Worm (Caenorhabditis elegans) whole organism, L4 larva: ENCODE data around the gene pdi-6.

ENCODE experiments used
- T26A8.4 ChIP-seq: fragments of 200-800 bp; sonication (Bioruptor generic); IDR thresholded peaks from 2 replicates; pipeline ENCODE4 v1.3.6; 2022; ENCODE audit warnings: missing genetic modification characterization, missing compliant biosample characterization
- Y105C5A.15 ChIP-seq: fragments of 200-800 bp; sonication (Bioruptor generic); IDR thresholded peaks from 2 replicates; pipeline ENCODE4 v1.3.6; 2022; ENCODE audit warnings: missing genetic modification characterization, missing compliant biosample characterization
- Y5F2A.4 ChIP-seq: fragments of 200-800 bp; sonication (Bioruptor generic); optimal IDR thresholded peaks from 2 replicates; lab custom pipeline; 2018; ENCODE audit warnings: mild to moderate bottlenecking, missing genetic modification characterization, missing compliant biosample characterization
- aha-1 ChIP-seq: fragments of 150-350 bp; peaks from one replicate; lab custom pipeline; 2014; ENCODE audit warnings: missing biosample characterization, missing genetic modification characterization
- ceh-62 ChIP-seq: sonication (generic microtip); optimal IDR thresholded peaks from 2 replicates; lab custom pipeline; 2017; ENCODE audit warnings: missing biosample characterization, missing genetic modification characterization
- ctbp-1 ChIP-seq: fragments of 200-800 bp; sonication (Bioruptor generic); IDR thresholded peaks from 2 replicates; pipeline ENCODE4 v1.3.6; 2022; ENCODE audit warnings: missing genetic modification reagents, missing genetic modification characterization, missing compliant biosample characterization
- daf-16 ChIP-seq, 3 experiments: sonication (generic microtip); optimal IDR thresholded peaks; 2 replicates each; lab custom pipeline; 2016 to 2017; ENCODE audit warnings: missing genetic modification characterization in 3 of 3, missing genetic modification reagents in 3 of 3, mild to moderate bottlenecking in 2 of 3, missing compliant biosample characterization in 2 of 3, missing biosample characterization in 1 of 3, moderate library complexity in 1 of 3
- dpl-1 ChIP-seq: fragments of 150-350 bp; optimal IDR thresholded peaks from 2 replicates; lab custom pipeline; 2014; ENCODE audit warnings: missing biosample characterization, missing genetic modification reagents, missing genetic modification characterization
- hlh-11 ChIP-seq: fragments of 200-800 bp; sonication (Bioruptor generic); optimal IDR thresholded peaks from 2 replicates; lab custom pipeline; 2018; ENCODE audit warnings: mild to moderate bottlenecking, missing genetic modification characterization, missing compliant biosample characterization
- lin-13 ChIP-seq: fragments of 150-350 bp; optimal IDR thresholded peaks from 2 replicates; lab custom pipeline; 2014; ENCODE audit warnings: missing biosample characterization, missing genetic modification reagents, missing genetic modification characterization
- lin-38 ChIP-seq: fragments of 200-800 bp; sonication (Bioruptor generic); IDR thresholded peaks from 2 replicates; pipeline ENCODE4 v1.3.6; 2022; ENCODE audit warnings: missing genetic modification reagents, missing genetic modification characterization, missing compliant biosample characterization
- mep-1 ChIP-seq: fragments of 150-350 bp; sonication (generic microtip); optimal IDR thresholded peaks from 3 replicates; lab custom pipeline; 2014; ENCODE audit warnings: missing biosample characterization, missing genetic modification characterization
- mxl-3 ChIP-seq: fragments of 200-800 bp; sonication (Bioruptor generic); optimal IDR thresholded peaks from 2 replicates; lab custom pipeline; 2018; ENCODE audit warnings: mild to moderate bottlenecking, missing genetic modification characterization, missing compliant biosample characterization
- nhr-237 ChIP-seq: sonication (generic microtip); optimal IDR thresholded peaks from 2 replicates; lab custom pipeline; 2017; ENCODE audit warnings: missing biosample characterization, missing genetic modification characterization
- nhr-25 ChIP-seq: sonication (generic microtip); optimal IDR thresholded peaks from 2 replicates; lab custom pipeline; 2017; ENCODE audit warnings: missing genetic modification characterization, mild to moderate bottlenecking, missing compliant biosample characterization, antibody characterized with exemption, moderate library complexity, borderline replicate concordance; ENCODE audit not compliant: insufficient read depth
- nhr-41 ChIP-seq: fragments of 200-800 bp; sonication (Bioruptor generic); IDR thresholded peaks from 2 replicates; pipeline ENCODE4 v1.3.6; 2022; ENCODE audit warnings: missing genetic modification reagents, missing genetic modification characterization, missing compliant biosample characterization
- nhr-42 ChIP-seq: fragments of 200-800 bp; sonication (Bioruptor generic); IDR thresholded peaks from 2 replicates; pipeline ENCODE4 v1.3.6; 2022; ENCODE audit warnings: missing genetic modification characterization, missing compliant biosample characterization
- pha-4 ChIP-seq, 2 experiments: fragments of 150-350 bp in 1 of 2; fragments of 200-800 bp in 1 of 2; sonication (Bioruptor generic) in 1 of 2; IDR thresholded peaks in 1 of 2; optimal IDR thresholded peaks in 1 of 2; 2 replicates each; pipeline versions ENCODE4 v1.3.6 to Lab custom; 2014 to 2022; ENCODE audit warnings: missing genetic modification characterization in 2 of 2, missing genetic modification reagents in 2 of 2, missing biosample characterization in 1 of 2, missing compliant biosample characterization in 1 of 2
- php-3 ChIP-seq: fragments of 200-800 bp; sonication (Bioruptor generic); IDR thresholded peaks from 2 replicates; pipeline ENCODE4 v1.3.6; 2022; ENCODE audit warnings: missing genetic modification reagents, missing genetic modification characterization, missing compliant biosample characterization
- spr-1 ChIP-seq: sonication (generic microtip); optimal IDR thresholded peaks from 2 replicates; lab custom pipeline; 2016; ENCODE audit warnings: mild to moderate bottlenecking, missing genetic modification characterization, missing compliant biosample characterization
- spr-3 ChIP-seq: fragments of 200-800 bp; sonication (Bioruptor generic); optimal IDR thresholded peaks from 2 replicates; lab custom pipeline; 2018; ENCODE audit warnings: mild to moderate bottlenecking, missing genetic modification characterization, missing compliant biosample characterization
- tag-97 ChIP-seq: fragments of 200-800 bp; sonication (Bioruptor generic); IDR thresholded peaks from 2 replicates; pipeline ENCODE4 v1.3.6; 2022; ENCODE audit warnings: missing genetic modification characterization, missing compliant biosample characterization
- unc-62 ChIP-seq, 3 experiments: fragments of 150-350 bp in 1 of 3; sonication (generic microtip); optimal IDR thresholded peaks in 2 of 3; peaks in 1 of 3; 1 replicate in 1 of 3; 2 replicates in 2 of 3; lab custom pipeline; 2014 to 2017; ENCODE audit warnings: missing biosample characterization in 3 of 3, missing genetic modification characterization in 3 of 3, missing genetic modification reagents in 3 of 3, missing genotype in 1 of 3
- vab-7 ChIP-seq: fragments of 200-800 bp; sonication (Bioruptor generic); IDR thresholded peaks from 2 replicates; pipeline ENCODE4 v1.3.6; 2022; ENCODE audit warnings: missing genetic modification reagents, missing genetic modification characterization, missing compliant biosample characterization

pdi-6 gene

ce11 chrX:7100290-7100689 lies 31.9 kb upstream of the pdi-6 start, which contains the start of gene C36B7.6 (continued):
- TF ChIP-seq nhr-237 (tag; lab: Kevin White, UChicago) (no peak), pha-4 (GFP tag; IDR thresholded peaks at IDR 0.05; lab: Robert Waterston, UW) (no peak), pha-4 (tag; optimal IDR thresholded peaks at IDR 0.05; lab: Kevin White, UChicago) (peak; percentile 55)

- no peak for TF ChIP-seq nhr-42
- no peak for TF ChIP-seq hlh-11 (tag; lab: Kevin White, UChicago)
- TF ChIP-seq php-3 (GFP tag; lab: Robert Waterston, UW) = no peak
- TF ChIP-seq Y105C5A.15 (GFP tag; lab: Robert Waterston, UW) = no peak
- no peak for TF ChIP-seq lin-38 (GFP tag; lab: Robert Waterston, UW)
- no peak for TF ChIP-seq spr-1 (tag; lab: Kevin White, UChicago)
- no peak for TF ChIP-seq mep-1 (tag; lab: Kevin White, UChicago)
- peak in 1 of 2 experiments; percentile 55 for TF ChIP-seq unc-62 (GFP tag; optimal IDR thresholded peaks at IDR 0.05 in 1 of 2; lab: Kevin White, UChicago)
- TF ChIP-seq unc-62 (tag; optimal IDR thresholded peaks at IDR 0.05; lab: Kevin White, UChicago) = no peak
- peak; percentile 66 for TF ChIP-seq aha-1 (tag; lab: Kevin White, UChicago)
- TF ChIP-seq vab-7 (GFP tag; lab: Robert Waterston, UW) = no peak
- TF ChIP-seq mxl-3 (GFP tag; lab: Kevin White, UChicago) = no peak
- no peak for TF ChIP-seq spr-3 (GFP tag; lab: Kevin White, UChicago)
- TF ChIP-seq nhr-41 = no peak
- no peak for TF ChIP-seq T26A8.4
- no peak for TF ChIP-seq tag-97 (GFP tag; lab: Robert Waterston, UW)
- TF ChIP-seq lin-13 (GFP tag; lab: Kevin White, UChicago) = no peak
- TF ChIP-seq, all 104 proteins: peak for 2
Measured at ce11 chrX:7099049-7099448, 30.7 kb upstream of the pdi-6 start.

DNA sequence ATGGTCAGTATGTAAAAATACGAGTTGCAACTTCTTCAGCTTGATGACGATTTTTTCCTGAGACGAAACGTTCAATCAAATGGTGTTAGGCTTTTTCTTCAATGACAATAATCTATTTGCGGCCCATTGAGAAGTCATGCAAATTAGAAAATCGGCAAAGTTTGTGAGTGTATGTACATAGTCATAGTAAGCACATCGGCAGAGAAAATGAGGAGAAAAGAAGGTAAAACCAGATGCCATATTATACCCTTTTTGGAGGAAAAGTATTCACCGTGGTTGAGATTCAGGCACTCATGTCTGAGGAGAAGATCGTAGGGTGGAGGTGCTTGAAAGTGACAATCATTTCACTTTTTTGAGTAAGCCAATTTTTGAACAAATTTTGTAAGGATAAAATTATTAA lies 28.0 kb upstream of the pdi-6 start, which contains the start of gene C36B7.5:
Gene C36B7.5, minus strand, starts transcription at position 101 of the 400 bp plus-strand sequence.
- TF ChIP-seq aha-1 (tag; lab: Kevin White, UChicago) (peak; percentile 64), Y5F2A.4 (no peak)

DNA sequence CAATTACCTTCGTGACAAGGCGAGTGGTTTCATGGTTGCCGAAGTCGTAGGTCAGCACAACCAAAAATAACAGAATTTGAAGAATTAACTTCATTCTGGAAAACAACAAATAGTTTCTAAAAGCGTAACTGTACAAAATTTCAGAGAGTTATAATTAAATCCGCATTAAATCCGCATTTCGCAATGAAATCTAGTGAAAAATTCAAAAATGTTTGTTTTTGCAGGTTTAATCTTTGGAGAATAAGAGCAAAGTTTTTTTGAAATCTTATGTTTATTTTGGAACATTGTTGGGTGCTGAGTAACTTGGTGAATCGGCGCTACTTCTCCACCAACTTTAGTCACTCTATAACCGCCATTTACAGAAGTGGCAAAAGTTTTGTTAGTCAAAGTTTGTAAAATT lies 17.5 kb upstream of the pdi-6 start, which contains the start of gene C36B7.4:
Gene C36B7.4, minus strand, starts transcription at position 101 of the 400 bp plus-strand sequence.
- TF ChIP-seq nhr-41 (no peak), unc-62 (GFP tag; optimal IDR thresholded peaks at IDR 0.05 in 1 of 2; lab: Kevin White, UChicago) (peak in 1 of 2 experiments; percentile 58), unc-62 (tag; optimal IDR thresholded peaks at IDR 0.05; lab: Kevin White, UChicago) (no peak)

ce11 chrX:7085067-7085466 lies 16.7 kb upstream of the pdi-6 start, which contains the start of gene Y1B5A.1:
Gene Y1B5A.1, plus strand, starts transcription at chrX:7085367.
- no peak for TF ChIP-seq ctbp-1 (GFP tag; lab: Robert Waterston, UW)
- no peak for TF ChIP-seq aha-1 (tag; lab: Kevin White, UChicago)
- TF ChIP-seq, all 104 proteins: peak for 0

- no peak for TF ChIP-seq dpl-1 (GFP tag; lab: Kevin White, UChicago)
- TF ChIP-seq nhr-25 (tag; lab: Kevin White, UChicago) = no peak
- peak in 1 of 2 experiments; percentile 89 for TF ChIP-seq daf-16 (GFP tag; optimal IDR thresholded peaks at IDR 0.05; lab: Kevin White, UChicago)
- no peak for TF ChIP-seq daf-16 (tag; optimal IDR thresholded peaks at IDR 0.05; lab: Kevin White, UChicago)
- TF ChIP-seq mxl-3 (GFP tag; lab: Kevin White, UChicago) = no peak
- TF ChIP-seq spr-3 (GFP tag; lab: Kevin White, UChicago) = no peak
- peak; percentile 51 for TF ChIP-seq aha-1 (tag; lab: Kevin White, UChicago)
Measured at ce11 chrX:7076485-7076884, 8.1 kb upstream of the pdi-6 start.

DNA sequence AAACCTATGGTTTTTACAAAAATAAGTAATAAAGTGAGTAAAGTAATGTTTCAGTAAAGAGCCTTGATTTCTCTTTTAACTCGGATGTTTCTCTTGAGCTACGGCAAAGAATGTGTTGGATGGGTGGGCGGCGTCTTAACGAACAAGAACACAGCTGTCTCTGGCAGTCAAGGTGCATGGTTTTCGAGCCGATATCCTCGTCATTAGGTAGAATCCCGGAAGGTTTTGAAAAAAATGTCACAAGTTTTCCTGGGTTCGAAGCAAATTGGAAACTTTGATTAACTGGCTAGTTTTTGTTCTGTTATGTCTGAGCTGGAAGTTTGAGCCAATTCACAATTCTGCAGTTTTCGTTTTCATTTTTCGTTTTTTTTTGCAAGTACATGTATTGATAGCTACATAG lies 6.9 kb upstream of the pdi-6 start, which contains the start of gene B0403.6:
Gene B0403.6, minus strand, starts transcription at position 101 of the 400 bp plus-strand sequence.
- TF ChIP-seq ceh-62 (tag; lab: Kevin White, UChicago) = no peak
